Fruit fly (Drosophila melanogaster) whole organism, pupa: ENCODE measurements around the gene Zip89B.
A peak's percentile ranks its signal among the peaks of the same experiment; 100 is the strongest.

ENCODE experiments used
- CG10348 ChIP-seq: fragments of 200-800 bp; sonication (Bioruptor generic); IDR thresholded peaks from 2 replicates; pipeline ENCODE4 v1.3.6; 2022; ENCODE audit warnings: missing biosample characterization, missing genetic modification characterization
- CG12605 ChIP-seq: fragments of 200-800 bp; sonication (Bioruptor generic); IDR thresholded peaks from 2 replicates; pipeline ENCODE4 v1.3.6; 2022; ENCODE audit warnings: missing biosample characterization, missing genetic modification characterization
- CG13204 ChIP-seq: fragments of 200-800 bp; sonication (Bioruptor generic); optimal IDR thresholded peaks from 2 replicates; lab custom pipeline; 2018; ENCODE audit warnings: missing biosample characterization, mild to moderate bottlenecking, missing genetic modification characterization, moderate library complexity
- CG14655 ChIP-seq: fragments of 200-800 bp; sonication (Bioruptor generic); optimal IDR thresholded peaks from 3 replicates; lab custom pipeline; 2017; ENCODE audit warnings: mild to moderate bottlenecking, missing biosample characterization, missing genetic modification reagents, missing genetic modification characterization
- CG15710 ChIP-seq: fragments of 200-800 bp; sonication (Bioruptor generic); optimal IDR thresholded peaks from 2 replicates; lab custom pipeline; 2018; ENCODE audit warnings: missing biosample characterization, mild to moderate bottlenecking, missing genetic modification characterization, moderate library complexity
- CG17806 ChIP-seq: fragments of 200-800 bp; sonication (Bioruptor generic); optimal IDR thresholded peaks from 2 replicates; lab custom pipeline; 2018; ENCODE audit warnings: missing biosample characterization, mild to moderate bottlenecking, missing genetic modification characterization, moderate library complexity
- CG32121 ChIP-seq: fragments of 200-800 bp; sonication (Bioruptor generic); IDR thresholded peaks from 2 replicates; pipeline ENCODE4 v1.3.6; 2022; ENCODE audit warnings: missing biosample characterization, missing genetic modification characterization
- CG34367 ChIP-seq: fragments of 200-800 bp; sonication (Bioruptor generic); optimal IDR thresholded peaks from 2 replicates; lab custom pipeline; 2018; ENCODE audit warnings: missing biosample characterization, mild to moderate bottlenecking, missing genetic modification characterization
- CG4496 ChIP-seq: fragments of 200-800 bp; sonication (Bioruptor generic); IDR thresholded peaks from 3 replicates; pipeline ENCODE4 v1.3.6; 2022; ENCODE audit warnings: missing biosample characterization, missing genetic modification characterization
- CG8159 ChIP-seq: fragments of 200-800 bp; sonication (Bioruptor generic); optimal IDR thresholded peaks from 3 replicates; lab custom pipeline; 2018; ENCODE audit warnings: missing biosample characterization, mild to moderate bottlenecking, missing genetic modification characterization, moderate library complexity
- CG8301 ChIP-seq: fragments of 200-800 bp; sonication (Bioruptor generic); optimal IDR thresholded peaks from 2 replicates; lab custom pipeline; 2018; ENCODE audit warnings: missing biosample characterization, mild to moderate bottlenecking, missing genetic modification characterization
- CG9948 ChIP-seq: fragments of 200-800 bp; sonication (Bioruptor generic); optimal IDR thresholded peaks from 2 replicates; lab custom pipeline; 2018; ENCODE audit warnings: missing biosample characterization, mild to moderate bottlenecking, missing genetic modification characterization, moderate library complexity
- D1 ChIP-seq: fragments of 200-800 bp; sonication (Bioruptor generic); optimal IDR thresholded peaks from 2 replicates; lab custom pipeline; 2018; ENCODE audit warnings: missing biosample characterization, mild to moderate bottlenecking, missing genetic modification characterization, moderate library complexity
- EcR ChIP-seq: fragments of 200-800 bp; sonication (Bioruptor generic); optimal IDR thresholded peaks from 3 replicates; lab custom pipeline; 2019; ENCODE audit warnings: missing biosample characterization, missing genetic modification characterization, mild to moderate bottlenecking, moderate library complexity, missing genetic modification reagents
- Ets98B ChIP-seq: fragments of 200-800 bp; sonication (Bioruptor generic); IDR thresholded peaks from 2 replicates; pipeline ENCODE4 v1.3.6; 2022; ENCODE audit warnings: missing biosample characterization, missing genetic modification characterization
- Pif1A ChIP-seq: fragments of 200-800 bp; sonication (Bioruptor generic); optimal IDR thresholded peaks from 3 replicates; lab custom pipeline; 2016; ENCODE audit warnings: missing biosample characterization, missing genetic modification characterization
- Pif1B ChIP-seq: fragments of 200-800 bp; sonication (Bioruptor generic); optimal IDR thresholded peaks from 3 replicates; lab custom pipeline; 2016; ENCODE audit warnings: missing biosample characterization, missing genetic modification characterization
- Snoo ChIP-seq: fragments of 200-800 bp; sonication (Bioruptor generic); optimal IDR thresholded peaks from 3 replicates; lab custom pipeline; 2017; ENCODE audit warnings: missing biosample characterization, mild to moderate bottlenecking, missing genetic modification characterization, inconsistent platforms
- fd96Ca ChIP-seq: fragments of 200-800 bp; sonication (Bioruptor generic); IDR thresholded peaks from 3 replicates; pipeline ENCODE4 v1.3.6; 2022; ENCODE audit warnings: missing biosample characterization, missing genetic modification characterization
- gl ChIP-seq: fragments of 200-800 bp; sonication (Bioruptor generic); optimal IDR thresholded peaks from 2 replicates; lab custom pipeline; 2018; ENCODE audit warnings: missing biosample characterization, mild to moderate bottlenecking, missing genetic modification characterization
- rn ChIP-seq: fragments of 200-800 bp; sonication (Bioruptor generic); IDR thresholded peaks from 2 replicates; pipeline ENCODE4 v1.3.6; 2022; ENCODE audit warnings: missing biosample characterization, missing genetic modification characterization

Zip89B gene

dm6 chr3R:16341817-16342374 is 36.3 kb downstream of the Zip89B start, which contains the start of the genes SF2 and pad:
TSS of gene SF2 (minus strand) at chr3R:16341988.
TSS of gene pad (plus strand) at chr3R:16342318.
- TF ChIP-seq rn (GFP tag; lab: Robert Waterston, UW) (no peak), Pif1A (GFP tag; lab: Kevin White, UChicago) (no peak), CG17806 (tag; lab: Kevin White, UChicago) (peak; percentile 57), CG8301 (tag; lab: Kevin White, UChicago) (peak; percentile 29), D1 (tag; lab: Kevin White, UChicago) (no peak), CG15710 (tag; lab: Kevin White, UChicago) (peak; percentile 69), CG14655 (GFP tag; lab: Kevin White, UChicago) (no peak), CG34367 (tag; lab: Kevin White, UChicago) (peak; percentile 35), CG9948 (tag; lab: Kevin White, UChicago) (peak; percentile 32), CG13204 (GFP tag; lab: Kevin White, UChicago) (no peak), Snoo (tag; lab: Kevin White, UChicago) (peak; percentile 69), CG8159 (peak; percentile 75), CG32121 (GFP tag; lab: Robert Waterston, UW) (0 out of 2 replicates have a peak, but pooled peaks have one; percentile 14), fd96Ca (GFP tag; lab: Robert Waterston, UW) (no peak), CG12605 (GFP tag; lab: Robert Waterston, UW) (no peak), CG4496 (GFP tag; lab: Robert Waterston, UW) (peak; percentile 47; the same call in 2 of the 3 replicates), EcR (GFP tag; lab: Kevin White, UChicago) (no peak), Ets98B (GFP tag; lab: Robert Waterston, UW) (peak; percentile 42; the same call in 1 of the 2 replicates)

- TF ChIP-seq CG8301 (tag; lab: Kevin White, UChicago) (no peak), gl (tag; lab: Kevin White, UChicago) (no peak), CG13204 (GFP tag; lab: Kevin White, UChicago) (no peak), CG15710 (tag; lab: Kevin White, UChicago) (no peak), CG12605 (GFP tag; lab: Robert Waterston, UW) (no peak), Snoo (tag; lab: Kevin White, UChicago) (no peak), CG10348 (GFP tag; lab: Robert Waterston, UW) (no peak), CG4496 (GFP tag; lab: Robert Waterston, UW) (no peak), CG14655 (GFP tag; lab: Kevin White, UChicago) (no peak), Pif1B (GFP tag; lab: Kevin White, UChicago) (no peak), rn (GFP tag; lab: Robert Waterston, UW) (no peak), Pif1A (GFP tag; lab: Kevin White, UChicago) (no peak), EcR (GFP tag; lab: Kevin White, UChicago) (no peak), CG8159 (no peak), fd96Ca (GFP tag; lab: Robert Waterston, UW) (no peak), D1 (tag; lab: Kevin White, UChicago) (no peak), CG32121 (GFP tag; lab: Robert Waterston, UW) (no peak), Ets98B (GFP tag; lab: Robert Waterston, UW) (no peak)
- TF ChIP-seq, all 21 proteins: peak for 0
Measured at dm6 chr3R:16347626-16348264, 42.2 kb downstream of the Zip89B start.

DNA sequence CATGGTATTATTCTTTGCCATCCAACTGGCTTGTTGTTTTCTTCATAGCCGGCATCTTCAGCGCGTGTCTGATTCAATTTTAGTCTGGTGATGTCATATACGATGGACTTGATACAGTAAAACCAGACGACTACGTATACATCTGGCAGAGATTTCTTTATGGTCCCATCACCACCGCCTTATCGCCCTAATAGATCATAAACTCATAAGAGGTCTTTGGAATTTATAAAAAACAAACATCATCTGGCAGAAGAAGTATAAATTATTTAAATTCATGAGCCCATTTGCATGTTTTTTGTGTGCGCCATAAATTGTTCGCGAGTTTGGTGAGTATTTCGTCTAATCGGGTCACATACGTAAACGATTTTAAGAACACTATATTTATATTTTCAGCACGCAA is 42.7 kb downstream of the Zip89B start:
- TF ChIP-seq Ets98B (GFP tag; lab: Robert Waterston, UW) (no peak), CG17806 (tag; lab: Kevin White, UChicago) (no peak), CG8301 (tag; lab: Kevin White, UChicago) (no peak), gl (tag; lab: Kevin White, UChicago) (no peak), CG15710 (tag; lab: Kevin White, UChicago) (no peak), CG12605 (GFP tag; lab: Robert Waterston, UW) (no peak)

dm6 chr3R:16349111-16349655 is 43.6 kb downstream of the Zip89B start, which contains the start of the genes CG14879 and Manf:
TSS of gene CG14879 (minus strand) at chr3R:16349226.
TSS of gene Manf (plus strand) at chr3R:16349404.
- no peak for TF ChIP-seq CG12605 (GFP tag; lab: Robert Waterston, UW)
- TF ChIP-seq CG10348 (GFP tag; lab: Robert Waterston, UW), result no peak
- TF ChIP-seq CG32121 (GFP tag; lab: Robert Waterston, UW), result no peak
- no peak for TF ChIP-seq CG8301 (tag; lab: Kevin White, UChicago)
- TF ChIP-seq Pif1B (GFP tag; lab: Kevin White, UChicago), result no peak
- TF ChIP-seq fd96Ca (GFP tag; lab: Robert Waterston, UW), result no peak
- TF ChIP-seq CG4496 (GFP tag; lab: Robert Waterston, UW), result peak; percentile 24; the same call in 1 of the 3 replicates
- no peak for TF ChIP-seq CG15710 (tag; lab: Kevin White, UChicago)
- TF ChIP-seq Ets98B (GFP tag; lab: Robert Waterston, UW), result 0 out of 2 replicates have a peak, but pooled peaks have one; percentile 6

DNA sequence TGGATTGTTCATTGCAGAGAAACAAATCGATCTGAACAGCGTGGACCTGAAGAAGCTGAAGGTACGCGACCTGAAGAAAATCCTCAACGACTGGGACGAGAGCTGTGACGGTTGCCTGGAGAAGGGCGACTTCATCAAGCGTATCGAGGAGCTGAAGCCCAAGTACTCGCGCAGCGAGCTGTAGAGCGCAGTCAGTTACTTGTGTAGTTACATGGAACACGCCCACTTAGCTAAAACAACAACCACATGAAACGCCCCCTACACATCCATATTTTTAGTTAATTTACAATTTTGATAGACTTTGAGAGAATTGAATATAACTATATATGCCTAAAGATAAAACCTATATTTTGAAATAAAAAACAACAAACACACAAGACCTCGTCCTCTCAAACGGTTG is 44.8 kb downstream of the Zip89B start:
- TF ChIP-seq CG14655 (GFP tag; lab: Kevin White, UChicago) (no peak), CG13204 (GFP tag; lab: Kevin White, UChicago) (no peak), CG8159 (no peak), Ets98B (GFP tag; lab: Robert Waterston, UW) (no peak), CG12605 (GFP tag; lab: Robert Waterston, UW) (no peak), CG4496 (GFP tag; lab: Robert Waterston, UW) (no peak)
